Worm (Caenorhabditis elegans) whole organism, L4 larva: ENCODE data around the gene T10G3.1.

Experiments used
- daf-12 ChIP-seq: fragments of 150-350 bp; optimal IDR thresholded peaks from 2 replicates; lab custom pipeline; 2014; ENCODE audit warnings: missing biosample characterization, missing genetic modification reagents, missing genetic modification characterization
- hif-1 ChIP-seq, 2 experiments: sonication (generic microtip); optimal IDR thresholded peaks; 2 replicates each; lab custom pipeline; 2016 to 2017; ENCODE audit warnings: missing compliant biosample characterization in 2 of 2, missing genetic modification characterization in 2 of 2, missing genetic modification reagents in 2 of 2, missing genotype in 2 of 2, mild to moderate bottlenecking in 1 of 2
- nhr-76 ChIP-seq: fragments of 150-350 bp; optimal IDR thresholded peaks from 2 replicates; lab custom pipeline; 2014; ENCODE audit warnings: missing biosample characterization, missing genetic modification characterization
- pha-4 ChIP-seq, 2 experiments: fragments of 150-350 bp in 1 of 2; fragments of 200-800 bp in 1 of 2; sonication (Bioruptor generic) in 1 of 2; IDR thresholded peaks in 1 of 2; optimal IDR thresholded peaks in 1 of 2; 2 replicates each; pipeline versions ENCODE4 v1.3.6 to Lab custom; 2014 to 2022; ENCODE audit warnings: missing genetic modification characterization in 2 of 2, missing genetic modification reagents in 2 of 2, missing biosample characterization in 1 of 2, missing compliant biosample characterization in 1 of 2
- php-3 ChIP-seq: fragments of 200-800 bp; sonication (Bioruptor generic); IDR thresholded peaks from 2 replicates; pipeline ENCODE4 v1.3.6; 2022; ENCODE audit warnings: missing genetic modification reagents, missing genetic modification characterization, missing compliant biosample characterization
- skn-1 ChIP-seq: fragments of 150-350 bp; optimal IDR thresholded peaks from 2 replicates; lab custom pipeline; 2014; ENCODE audit warnings: missing biosample characterization, missing genetic modification characterization
- unc-130 ChIP-seq: sonication (generic microtip); optimal IDR thresholded peaks from 2 replicates; lab custom pipeline; 2016; ENCODE audit warnings: missing genetic modification reagents, missing genetic modification characterization, missing compliant biosample characterization

DNA sequence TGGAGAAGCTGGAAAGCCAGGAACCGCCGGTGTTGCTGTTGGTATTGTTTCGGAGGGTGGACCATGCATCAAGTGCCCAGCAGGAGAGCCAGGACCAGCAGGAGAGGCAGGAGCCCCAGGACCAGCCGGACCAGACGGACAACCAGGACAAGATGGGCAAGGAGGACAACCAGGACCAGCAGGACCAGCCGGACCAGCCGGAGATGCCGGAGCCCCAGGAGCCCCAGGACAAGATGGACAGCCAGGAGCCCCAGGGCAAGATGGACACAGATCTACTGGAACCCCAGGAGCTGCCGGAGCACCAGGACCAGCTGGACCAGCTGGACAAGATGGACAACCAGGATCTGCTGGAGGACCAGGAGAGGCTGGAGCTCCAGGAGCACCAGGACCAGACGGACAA lies 30.7 kb downstream of the T10G3.1 start:
- TF ChIP-seq php-3 (GFP tag; lab: Robert Waterston, UW) (no peak), daf-12 (tag; lab: Kevin White, UChicago) (no peak), unc-130 (GFP tag; lab: Kevin White, UChicago) (no peak), nhr-76 (tag; lab: Kevin White, UChicago) (no peak), skn-1 (no peak), hif-1 (tag; optimal IDR thresholded peaks at IDR 0.05; lab: Kevin White, UChicago) (no peak), pha-4 (GFP tag; IDR thresholded peaks at IDR 0.05; lab: Robert Waterston, UW) (no peak), pha-4 (tag; optimal IDR thresholded peaks at IDR 0.05; lab: Kevin White, UChicago) (no peak)
